Worm (Caenorhabditis elegans) whole organism, young adult: ENCODE measurements around the gene miga-1.

Experiments used
- F23B12.7 ChIP-seq: sonication (generic microtip); optimal IDR thresholded peaks from 2 replicates; lab custom pipeline; 2017; ENCODE audit warnings: missing genetic modification characterization, mild to moderate bottlenecking, missing compliant biosample characterization, antibody characterized with exemption, moderate library complexity; ENCODE audit not compliant: insufficient read depth
- F52B5.7 ChIP-seq: sonication (generic microtip); optimal IDR thresholded peaks from 2 replicates; lab custom pipeline; 2016; ENCODE audit warnings: mild to moderate bottlenecking, missing genetic modification characterization, missing compliant biosample characterization
- K11D2.4 ChIP-seq: fragments of 200-800 bp; sonication (Bioruptor generic); IDR thresholded peaks from 2 replicates; pipeline ENCODE4 v1.3.6; 2022; ENCODE audit warnings: missing genetic modification reagents, missing genetic modification characterization, missing compliant biosample characterization
- chd-7 ChIP-seq: sonication (generic microtip); optimal IDR thresholded peaks from 2 replicates; lab custom pipeline; 2016; ENCODE audit warnings: mild to moderate bottlenecking, missing genetic modification characterization, moderate library complexity, missing compliant biosample characterization
- egl-44 ChIP-seq: fragments of 200-800 bp; sonication (Bioruptor generic); IDR thresholded peaks from 2 replicates; pipeline ENCODE4 v1.3.6; 2022; ENCODE audit warnings: missing genetic modification reagents, missing genetic modification characterization, missing compliant biosample characterization
- mxl-1 ChIP-seq: sonication (generic microtip); optimal IDR thresholded peaks from 2 replicates; lab custom pipeline; 2016; ENCODE audit warnings: missing genetic modification characterization, missing compliant biosample characterization
- sea-2 ChIP-seq: fragments of 200-800 bp; sonication (Bioruptor generic); IDR thresholded peaks from 2 replicates; pipeline ENCODE4 v1.3.6; 2022; ENCODE audit warnings: missing genetic modification characterization, missing compliant biosample characterization
- somi-1 ChIP-seq: fragments of 200-800 bp; sonication (Bioruptor generic); optimal IDR thresholded peaks from 2 replicates; lab custom pipeline; 2018; ENCODE audit warnings: mild to moderate bottlenecking, missing genetic modification characterization, missing compliant biosample characterization

DNA sequence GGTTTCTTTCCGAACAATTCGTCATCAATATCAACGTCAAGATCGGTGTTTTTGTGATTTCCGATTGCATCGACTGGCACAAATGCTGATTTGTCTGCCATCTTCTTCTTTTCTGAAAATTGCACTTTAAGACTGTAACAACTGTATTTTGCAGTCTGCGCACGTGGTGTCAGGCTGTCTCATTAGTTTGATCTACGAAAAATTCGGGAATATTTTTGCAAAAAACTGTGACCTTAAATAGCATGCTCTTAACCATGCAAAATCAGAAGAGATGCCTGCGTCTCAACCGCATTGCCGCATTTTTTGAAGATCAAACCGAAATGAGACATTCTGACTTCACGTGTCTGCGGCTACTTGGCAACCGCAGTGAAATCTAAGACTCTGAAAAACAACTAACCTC lies 724 bp upstream of the miga-1 start, which contains the start of gene K01D12.7:
- no peak for TF ChIP-seq sea-2 (GFP tag; lab: Robert Waterston, UW)
- no peak for TF ChIP-seq F23B12.7 (tag; lab: Kevin White, UChicago)
- TF ChIP-seq mxl-1 (tag; lab: Kevin White, UChicago), result no peak
- no peak for TF ChIP-seq chd-7 (tag; lab: Kevin White, UChicago)
- no peak for TF ChIP-seq somi-1 (GFP tag; lab: Kevin White, UChicago)
- no peak for TF ChIP-seq egl-44 (GFP tag; lab: Robert Waterston, UW)
- no peak for TF ChIP-seq K11D2.4
- TF ChIP-seq F52B5.7 (tag; lab: Kevin White, UChicago), result no peak
